Worm (Caenorhabditis elegans) whole organism, mixed stage, embryonic: ENCODE data around the gene fbxb-107.

ENCODE experiments used
- blmp-1 ChIP-seq: fragments of 150-350 bp; optimal IDR thresholded peaks from 2 replicates; lab custom pipeline; 2014; ENCODE audit warnings: missing biosample characterization, missing genetic modification characterization
- ceh-39 ChIP-seq: fragments of 150-350 bp; optimal IDR thresholded peaks from 2 replicates; lab custom pipeline; 2014; ENCODE audit warnings: missing biosample characterization, missing genetic modification characterization
- ceh-43 ChIP-seq: fragments of 200-800 bp; sonication (Bioruptor generic); optimal IDR thresholded peaks from 2 replicates; lab custom pipeline; 2018; ENCODE audit warnings: mild to moderate bottlenecking, missing genetic modification characterization, moderate library complexity, missing compliant biosample characterization
- ceh-83 ChIP-seq: fragments of 200-800 bp; sonication (Bioruptor generic); optimal IDR thresholded peaks from 2 replicates; lab custom pipeline; 2018; ENCODE audit warnings: mild to moderate bottlenecking, missing genetic modification characterization, missing compliant biosample characterization
- ces-1 ChIP-seq: fragments of 150-350 bp; optimal IDR thresholded peaks from 2 replicates; lab custom pipeline; 2014; ENCODE audit warnings: missing biosample characterization, missing genetic modification reagents, missing genetic modification characterization
- cnd-1 ChIP-seq: fragments of 200-800 bp; sonication (Bioruptor generic); optimal IDR thresholded peaks from 2 replicates; lab custom pipeline; 2018; ENCODE audit warnings: mild to moderate bottlenecking, missing genetic modification characterization, missing compliant biosample characterization
- drap-1 ChIP-seq: fragments of 200-800 bp; sonication (Bioruptor generic); optimal IDR thresholded peaks from 3 replicates; lab custom pipeline; 2018; ENCODE audit warnings: mild to moderate bottlenecking, missing genetic modification characterization, missing compliant biosample characterization
- elt-1 ChIP-seq: sonication (generic microtip); optimal IDR thresholded peaks from 2 replicates; lab custom pipeline; 2017; ENCODE audit warnings: missing genetic modification characterization, mild to moderate bottlenecking, missing compliant biosample characterization, antibody characterized with exemption, moderate library complexity, borderline replicate concordance; ENCODE audit not compliant: insufficient read depth
- elt-3 ChIP-seq: fragments of 150-350 bp; optimal IDR thresholded peaks from 2 replicates; lab custom pipeline; 2014; ENCODE audit warnings: missing biosample characterization, missing genetic modification characterization
- flh-1 ChIP-seq: fragments of 200-800 bp; sonication (Bioruptor generic); optimal IDR thresholded peaks from 2 replicates; lab custom pipeline; 2018; ENCODE audit warnings: mild to moderate bottlenecking, missing genetic modification characterization, moderate library complexity, missing compliant biosample characterization
- ham-2 ChIP-seq: fragments of 200-800 bp; sonication (Bioruptor generic); optimal IDR thresholded peaks from 2 replicates; lab custom pipeline; 2018; ENCODE audit warnings: mild to moderate bottlenecking, missing genetic modification characterization, missing compliant biosample characterization
- hlh-1 ChIP-seq: fragments of 150-350 bp; optimal IDR thresholded peaks from 2 replicates; lab custom pipeline; 2014; ENCODE audit warnings: missing biosample characterization, missing genetic modification reagents, missing genetic modification characterization
- lin-13 ChIP-seq: fragments of 150-350 bp; optimal IDR thresholded peaks from 2 replicates; lab custom pipeline; 2014; ENCODE audit warnings: missing biosample characterization, missing genetic modification characterization
- lin-32 ChIP-seq: fragments of 200-800 bp; sonication (Bioruptor generic); optimal IDR thresholded peaks from 2 replicates; lab custom pipeline; 2018; ENCODE audit warnings: mild to moderate bottlenecking, missing genetic modification characterization, missing compliant biosample characterization
- lsy-2 ChIP-seq: fragments of 150-350 bp; optimal IDR thresholded peaks from 2 replicates; lab custom pipeline; 2014; ENCODE audit warnings: missing biosample characterization, missing genetic modification characterization
- mab-5 ChIP-seq: fragments of 150-350 bp; optimal IDR thresholded peaks from 2 replicates; lab custom pipeline; 2014; ENCODE audit warnings: missing biosample characterization, missing genetic modification characterization
- mls-2 ChIP-seq: sonication (generic microtip); optimal IDR thresholded peaks from 2 replicates; lab custom pipeline; 2016; ENCODE audit warnings: mild to moderate bottlenecking, missing genetic modification characterization, moderate library complexity, missing compliant biosample characterization
- nhr-12 ChIP-seq: fragments of 150-350 bp; optimal IDR thresholded peaks from 2 replicates; lab custom pipeline; 2014; ENCODE audit warnings: missing biosample characterization, missing genetic modification characterization
- nhr-237 ChIP-seq: fragments of 150-350 bp; optimal IDR thresholded peaks from 2 replicates; lab custom pipeline; 2014; ENCODE audit warnings: missing biosample characterization, missing genetic modification characterization
- nhr-76 ChIP-seq: sonication (generic microtip); optimal IDR thresholded peaks from 2 replicates; lab custom pipeline; 2017; ENCODE audit warnings: missing biosample characterization, missing genetic modification characterization
- pha-4 ChIP-seq: fragments of 150-350 bp; optimal IDR thresholded peaks from 2 replicates; lab custom pipeline; 2018; ENCODE audit warnings: missing biosample characterization, missing genetic modification reagents, missing genetic modification characterization
- sem-2 ChIP-seq: fragments of 200-800 bp; sonication (Bioruptor generic); optimal IDR thresholded peaks from 2 replicates; lab custom pipeline; 2018; ENCODE audit warnings: mild to moderate bottlenecking, missing genetic modification characterization, missing compliant biosample characterization
- snpc-4 ChIP-seq: fragments of 150-350 bp; optimal IDR thresholded peaks from 2 replicates; lab custom pipeline; 2014; ENCODE audit warnings: missing biosample characterization, missing genetic modification characterization
- sptf-1 ChIP-seq: sonication (generic microtip); optimal IDR thresholded peaks from 2 replicates; lab custom pipeline; 2017; ENCODE audit warnings: mild to moderate bottlenecking, missing genetic modification characterization, moderate library complexity, missing compliant biosample characterization
- unc-120 ChIP-seq: sonication (generic microtip); optimal IDR thresholded peaks from 2 replicates; lab custom pipeline; 2017; ENCODE audit warnings: missing genetic modification characterization, missing compliant biosample characterization; ENCODE audit not compliant: poor library complexity, severe bottlenecking
- unc-62 ChIP-seq: fragments of 150-350 bp; optimal IDR thresholded peaks from 2 replicates; lab custom pipeline; 2014; ENCODE audit warnings: missing biosample characterization, missing genetic modification reagents, missing genetic modification characterization
- zip-8 ChIP-seq: fragments of 150-350 bp; optimal IDR thresholded peaks from 2 replicates; lab custom pipeline; 2014; ENCODE audit warnings: missing biosample characterization, missing genetic modification characterization
- ztf-11 ChIP-seq: fragments of 150-350 bp; optimal IDR thresholded peaks from 2 replicates; lab custom pipeline; 2014; ENCODE audit warnings: missing biosample characterization, missing genetic modification characterization

Gene fbxb-107

ce11 chrII:2800550-2801233 is 42.1 kb downstream of the fbxb-107 start, which contains the start of gene nhr-119:
nhr-119 (minus strand) TSS chrII:2800600.
- no peak for TF ChIP-seq mab-5 (tag; lab: Kevin White, UChicago)
- no peak for TF ChIP-seq lsy-2 (tag; lab: Kevin White, UChicago)
- no peak for TF ChIP-seq flh-1 (GFP tag; lab: Kevin White, UChicago)
- TF ChIP-seq elt-1 (tag; lab: Kevin White, UChicago), result peak; percentile 95
- TF ChIP-seq unc-120 (tag; lab: Kevin White, UChicago), result peak; percentile 6
- TF ChIP-seq ceh-39 (tag; lab: Kevin White, UChicago), result no peak
- no peak for TF ChIP-seq ham-2
- TF ChIP-seq nhr-237 (tag; lab: Kevin White, UChicago), result peak; percentile 33
- TF ChIP-seq lin-32, result no peak
- peak; percentile 94 for TF ChIP-seq elt-3 (tag; lab: Kevin White, UChicago)
- no peak for TF ChIP-seq sem-2 (GFP tag; lab: Kevin White, UChicago)
- TF ChIP-seq unc-62 (GFP tag; lab: Kevin White, UChicago), result peak; percentile 79
- TF ChIP-seq mls-2, result no peak
- TF ChIP-seq ztf-11, result no peak

- TF ChIP-seq mab-5 (tag; lab: Kevin White, UChicago), result no peak
- peak; percentile 2 for TF ChIP-seq lin-13 (tag; lab: Kevin White, UChicago)
Measured at ce11 chrII:2801764-2802163, 43.2 kb downstream of the fbxb-107 start.

- TF ChIP-seq hlh-1 (tag; lab: Kevin White, UChicago), result no peak
- no peak for TF ChIP-seq unc-120 (tag; lab: Kevin White, UChicago)
- TF ChIP-seq, all 35 proteins: peak for 0
Measured at ce11 chrII:2802804-2803586, 44.4 kb downstream of the fbxb-107 start.

- TF ChIP-seq zip-8 (tag; lab: Kevin White, UChicago) (no peak), unc-120 (tag; lab: Kevin White, UChicago) (peak; percentile 50), nhr-237 (tag; lab: Kevin White, UChicago) (no peak), sptf-1 (tag; lab: Kevin White, UChicago) (no peak), blmp-1 (no peak), ham-2 (no peak), pha-4 (tag; lab: Kevin White, UChicago) (no peak), ces-1 (peak; percentile 12), elt-1 (tag; lab: Kevin White, UChicago) (no peak), ceh-43 (GFP tag; lab: Kevin White, UChicago) (no peak)
Measured at ce11 chrII:2804245-2804644, 45.7 kb downstream of the fbxb-107 start.

ce11 chrII:2804949-2805348 is 46.4 kb downstream of the fbxb-107 start:
- TF ChIP-seq nhr-76 (tag; lab: Kevin White, UChicago) (no peak), mls-2 (no peak), ham-2 (no peak)

DNA sequence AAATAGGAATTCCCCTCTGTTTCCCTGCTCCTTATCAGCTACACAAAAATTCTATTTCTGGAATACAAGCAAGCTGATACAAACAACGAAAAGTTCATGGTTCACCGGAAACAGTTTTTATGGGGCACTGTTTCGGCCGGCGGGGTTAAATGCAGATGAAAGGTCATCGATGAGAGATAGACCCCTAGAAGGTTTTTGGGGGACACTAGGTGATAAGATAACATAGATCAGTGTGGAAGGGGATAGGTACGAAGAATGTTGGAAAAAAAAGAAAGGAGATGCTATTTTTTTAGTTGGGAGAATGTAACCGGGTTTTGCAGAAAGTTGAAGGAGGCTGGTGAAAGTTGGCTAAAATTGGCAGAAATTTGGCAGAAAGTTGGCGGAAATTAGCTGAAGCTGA is 47.0 kb downstream of the fbxb-107 start:
- no peak for TF ChIP-seq ham-2
- TF ChIP-seq flh-1 (GFP tag; lab: Kevin White, UChicago), result no peak
- TF ChIP-seq pha-4 (tag; lab: Kevin White, UChicago), result no peak
- no peak for TF ChIP-seq unc-62 (GFP tag; lab: Kevin White, UChicago)

DNA sequence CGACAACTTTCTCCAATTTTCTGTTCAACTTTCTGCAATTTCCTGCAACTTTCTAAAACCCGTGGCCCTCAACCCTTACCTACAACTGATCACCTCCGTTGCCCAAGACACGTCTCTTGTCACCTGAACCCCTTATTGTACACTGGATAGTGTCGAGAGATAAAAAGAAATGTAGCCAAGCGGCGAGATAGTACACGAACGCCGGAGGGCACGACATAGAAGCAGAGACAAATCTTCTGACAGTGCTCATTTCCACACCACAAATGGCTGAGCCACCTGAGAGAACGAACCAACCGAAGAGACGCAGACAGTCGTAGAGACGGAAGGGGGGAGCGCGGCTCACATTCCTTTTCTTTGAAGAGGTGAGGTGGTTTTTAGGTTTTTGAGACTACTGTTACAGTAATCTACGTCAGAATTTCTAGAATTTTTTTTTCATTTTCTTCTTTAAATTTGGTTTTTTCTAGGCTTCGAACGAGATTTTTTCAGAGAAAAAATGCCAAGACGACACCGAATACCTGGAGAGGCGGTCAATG is 49.2 kb downstream of the fbxb-107 start, which contains the start of gene K12H6.12:
K12H6.12 (plus strand) TSS at position 483 of the 533 bp plus-strand sequence.
- TF ChIP-seq ztf-11 (no peak), unc-62 (GFP tag; lab: Kevin White, UChicago) (no peak), drap-1 (GFP tag; lab: Kevin White, UChicago) (no peak), cnd-1 (tag; lab: Kevin White, UChicago) (no peak), ceh-43 (GFP tag; lab: Kevin White, UChicago) (no peak), lin-13 (tag; lab: Kevin White, UChicago) (no peak), lin-32 (no peak), elt-1 (tag; lab: Kevin White, UChicago) (no peak), nhr-12 (tag; lab: Kevin White, UChicago) (no peak), snpc-4 (tag; lab: Kevin White, UChicago) (no peak), ces-1 (no peak), pha-4 (tag; lab: Kevin White, UChicago) (no peak), ceh-83 (GFP tag; lab: Kevin White, UChicago) (no peak), blmp-1 (no peak), nhr-237 (tag; lab: Kevin White, UChicago) (no peak)
